Worm (Caenorhabditis elegans) whole organism, L3 larva: ENCODE measurements around the gene scl-5.

Experiments used
- R02D3.7 ChIP-seq: fragments of 150-350 bp; optimal IDR thresholded peaks from 2 replicates; lab custom pipeline; 2014; ENCODE audit warnings: missing biosample characterization, missing genetic modification characterization
- ZK546.5 ChIP-seq: sonication (generic microtip); optimal IDR thresholded peaks from 2 replicates; lab custom pipeline; 2017; ENCODE audit warnings: missing biosample characterization, missing genetic modification characterization
- aly-2 ChIP-seq: fragments of 150-350 bp; optimal IDR thresholded peaks from 2 replicates; lab custom pipeline; 2014; ENCODE audit warnings: missing biosample characterization, missing genetic modification characterization
- ama-1 ChIP-seq: fragments of 150-350 bp; optimal IDR thresholded peaks from 2 replicates; lab custom pipeline; 2018
- ceh-16 ChIP-seq: sonication (generic microtip); optimal IDR thresholded peaks from 2 replicates; lab custom pipeline; 2017; ENCODE audit warnings: missing biosample characterization, missing genetic modification characterization
- ceh-28 ChIP-seq: fragments of 150-350 bp; optimal IDR thresholded peaks from 2 replicates; lab custom pipeline; 2014; ENCODE audit warnings: missing biosample characterization, missing genetic modification reagents, missing genetic modification characterization
- ceh-82 ChIP-seq: fragments of 150-350 bp; optimal IDR thresholded peaks from 2 replicates; lab custom pipeline; 2014; ENCODE audit warnings: missing biosample characterization, missing genetic modification characterization
- daf-12 ChIP-seq: fragments of 150-350 bp; optimal IDR thresholded peaks from 2 replicates; lab custom pipeline; 2014; ENCODE audit warnings: missing biosample characterization, missing genetic modification reagents, missing genetic modification characterization
- egl-27 ChIP-seq: sonication (generic microtip); optimal IDR thresholded peaks from 4 replicates; lab custom pipeline; 2017; ENCODE audit warnings: missing biosample characterization, missing genetic modification reagents, missing genetic modification characterization
- egl-5 ChIP-seq: fragments of 150-350 bp; optimal IDR thresholded peaks from 2 replicates; lab custom pipeline; 2017; ENCODE audit warnings: missing biosample characterization, missing genetic modification reagents, missing genetic modification characterization, inconsistent platforms
- elt-1 ChIP-seq: fragments of 150-350 bp; optimal IDR thresholded peaks from 2 replicates; lab custom pipeline; 2014; ENCODE audit warnings: missing biosample characterization, missing genetic modification characterization
- elt-2 ChIP-seq: sonication (generic microtip); optimal IDR thresholded peaks from 2 replicates; lab custom pipeline; 2016; ENCODE audit warnings: missing genetic modification reagents, mild to moderate bottlenecking, missing genetic modification characterization, missing compliant biosample characterization
- elt-3 ChIP-seq, 3 experiments: fragments of 150-350 bp in 1 of 3; sonication (generic microtip) in 2 of 3; optimal IDR thresholded peaks; 2 replicates in 2 of 3; 4 replicates in 1 of 3; lab custom pipeline; 2014 to 2017; ENCODE audit warnings: missing biosample characterization in 3 of 3, missing genetic modification characterization in 3 of 3
- eor-1 ChIP-seq, 2 experiments: fragments of 150-350 bp; optimal IDR thresholded peaks; 2 replicates each; lab custom pipeline; 2014 to 2018; ENCODE audit warnings: missing biosample characterization in 2 of 2, missing genetic modification characterization in 2 of 2
- fkh-10 ChIP-seq: sonication (generic microtip); optimal IDR thresholded peaks from 2 replicates; lab custom pipeline; 2017; ENCODE audit warnings: missing biosample characterization, missing genetic modification reagents, missing genetic modification characterization
- fkh-2 ChIP-seq: fragments of 150-350 bp; optimal IDR thresholded peaks from 2 replicates; lab custom pipeline; 2014; ENCODE audit warnings: missing biosample characterization, missing genetic modification reagents, missing genetic modification characterization
- fos-1 ChIP-seq: fragments of 150-350 bp; optimal IDR thresholded peaks from 2 replicates; lab custom pipeline; 2014; ENCODE audit warnings: missing biosample characterization, missing genetic modification characterization
- hmg-11 ChIP-seq: sonication (generic microtip); optimal IDR thresholded peaks from 2 replicates; lab custom pipeline; 2016; ENCODE audit warnings: missing genetic modification characterization, missing compliant biosample characterization
- jun-1 ChIP-seq: fragments of 150-350 bp; optimal IDR thresholded peaks from 2 replicates; lab custom pipeline; 2014; ENCODE audit warnings: missing biosample characterization, missing genetic modification reagents, missing genetic modification characterization
- lin-15B ChIP-seq: fragments of 150-350 bp; optimal IDR thresholded peaks from 2 replicates; lab custom pipeline; 2014; ENCODE audit warnings: missing biosample characterization, missing genetic modification characterization
- lin-39 ChIP-seq: fragments of 150-350 bp; optimal IDR thresholded peaks from 2 replicates; lab custom pipeline; 2018; ENCODE audit warnings: missing biosample characterization, missing genetic modification reagents, missing genetic modification characterization
- lsy-12 ChIP-seq: sonication (generic microtip); optimal IDR thresholded peaks from 2 replicates; lab custom pipeline; 2016; ENCODE audit warnings: mild to moderate bottlenecking, missing genetic modification characterization, missing compliant biosample characterization
- mdl-1 ChIP-seq: fragments of 150-350 bp; optimal IDR thresholded peaks from 2 replicates; lab custom pipeline; 2014; ENCODE audit warnings: missing biosample characterization, missing genetic modification characterization
- nfya-1 ChIP-seq: sonication (generic microtip); optimal IDR thresholded peaks from 2 replicates; lab custom pipeline; 2017; ENCODE audit warnings: missing genetic modification characterization, mild to moderate bottlenecking, missing compliant biosample characterization, antibody characterized with exemption, moderate library complexity; ENCODE audit not compliant: insufficient read depth
- nhr-12 ChIP-seq: fragments of 150-350 bp; optimal IDR thresholded peaks from 2 replicates; lab custom pipeline; 2014; ENCODE audit warnings: missing biosample characterization, missing genetic modification characterization
- nhr-23 ChIP-seq: fragments of 150-350 bp; optimal IDR thresholded peaks from 2 replicates; lab custom pipeline; 2014; ENCODE audit warnings: missing biosample characterization, missing genetic modification reagents, missing genetic modification characterization
- nhr-237 ChIP-seq: fragments of 150-350 bp; optimal IDR thresholded peaks from 2 replicates; lab custom pipeline; 2014; ENCODE audit warnings: missing biosample characterization, missing genetic modification characterization
- nhr-25 ChIP-seq: sonication (generic microtip); optimal IDR thresholded peaks from 2 replicates; lab custom pipeline; 2017; ENCODE audit warnings: missing biosample characterization, missing genetic modification characterization
- nhr-28 ChIP-seq: fragments of 150-350 bp; optimal IDR thresholded peaks from 2 replicates; lab custom pipeline; 2014; ENCODE audit warnings: missing biosample characterization, missing genetic modification characterization
- nhr-43 ChIP-seq: sonication (generic microtip); optimal IDR thresholded peaks from 2 replicates; lab custom pipeline; 2016; ENCODE audit warnings: mild to moderate bottlenecking, missing genetic modification characterization, missing compliant biosample characterization; ENCODE audit not compliant: poor library complexity, severe bottlenecking
- nhr-76 ChIP-seq: fragments of 150-350 bp; sonication (generic microtip); optimal IDR thresholded peaks from 5 replicates; lab custom pipeline; 2014; ENCODE audit warnings: missing biosample characterization, missing genetic modification characterization
- pha-4 ChIP-seq: fragments of 150-350 bp; optimal IDR thresholded peaks from 2 replicates; lab custom pipeline; 2014; ENCODE audit warnings: missing biosample characterization, missing genetic modification reagents, missing genetic modification characterization
- pqm-1 ChIP-seq: fragments of 150-350 bp; optimal IDR thresholded peaks from 2 replicates; lab custom pipeline; 2017; ENCODE audit warnings: missing biosample characterization, missing genetic modification characterization, inconsistent platforms
- sea-2 ChIP-seq: fragments of 150-350 bp; sonication (generic microtip); optimal IDR thresholded peaks from 4 replicates; lab custom pipeline; 2014; ENCODE audit warnings: missing biosample characterization, missing genetic modification reagents, missing genetic modification characterization
- skn-1 ChIP-seq: fragments of 150-350 bp; optimal IDR thresholded peaks from 2 replicates; lab custom pipeline; 2014; ENCODE audit warnings: missing biosample characterization, missing genetic modification characterization
- snpc-4 ChIP-seq: fragments of 150-350 bp; optimal IDR thresholded peaks from 2 replicates; lab custom pipeline; 2014; ENCODE audit warnings: missing biosample characterization, missing genetic modification characterization
- tbx-2 ChIP-seq: sonication (generic microtip); optimal IDR thresholded peaks from 2 replicates; lab custom pipeline; 2016; ENCODE audit warnings: mild to moderate bottlenecking, missing genetic modification characterization, missing compliant biosample characterization
- unc-39 ChIP-seq: sonication (generic microtip); optimal IDR thresholded peaks from 4 replicates; lab custom pipeline; 2017; ENCODE audit warnings: missing biosample characterization, missing genetic modification characterization
- unc-62 ChIP-seq: fragments of 150-350 bp; sonication (generic microtip); optimal IDR thresholded peaks from 4 replicates; lab custom pipeline; 2014; ENCODE audit warnings: missing biosample characterization, missing genetic modification reagents, missing genetic modification characterization
- ztf-11 ChIP-seq: fragments of 150-350 bp; optimal IDR thresholded peaks from 2 replicates; lab custom pipeline; 2014; ENCODE audit warnings: missing biosample characterization, missing genetic modification characterization
- ztf-4 ChIP-seq: fragments of 150-350 bp; optimal IDR thresholded peaks from 2 replicates; lab custom pipeline; 2014; ENCODE audit warnings: missing biosample characterization, missing genetic modification characterization

scl-5 gene

ce11 chrIV:13090967-13091366 lies 27.2 kb downstream of the scl-5 start, which contains the start of gene col-132:
col-132 (minus strand) TSS chrIV:13091067.
- no peak for TF ChIP-seq unc-39
- TF ChIP-seq, all 47 proteins: peak for 0

- TF ChIP-seq lin-15B (tag; lab: Kevin White, UChicago) (peak; percentile 91), ceh-82 (no peak), R02D3.7 (peak; percentile 16), ceh-16 (tag; lab: Kevin White, UChicago) (no peak), pha-4 (tag; lab: Kevin White, UChicago) (peak; percentile 86), nhr-43 (tag; lab: Kevin White, UChicago) (peak; percentile 25), elt-2 (tag; lab: Kevin White, UChicago) (peak; percentile 12), nhr-23 (tag; lab: Kevin White, UChicago) (peak; percentile 63), ama-1 (lab: Kevin White, UChicago) (no peak), egl-5 (tag; lab: Kevin White, UChicago) (peak; percentile 29), elt-3 (tag; optimal IDR thresholded peaks at IDR 0.05; lab: Kevin White, UChicago) (no peak), unc-39 (no peak), pqm-1 (tag; lab: Kevin White, UChicago) (peak; percentile 42), nhr-25 (tag; lab: Kevin White, UChicago) (peak; percentile 58), ztf-4 (no peak), lin-39 (tag; lab: Kevin White, UChicago) (peak; percentile 45), snpc-4 (peak; percentile 50), ztf-11 (tag; lab: Kevin White, UChicago) (no peak), ceh-28 (tag; lab: Kevin White, UChicago) (peak; percentile 81), ZK546.5 (tag; lab: Kevin White, UChicago) (no peak)
Observed at ce11 chrIV:13093677-13094076, 29.9 kb downstream of the scl-5 start, which contains the start of the genes prcc-1 and C39E9.12. prcc-1 (minus strand) TSS chrIV:13093795. C39E9.12 (plus strand) TSS chrIV:13094007.

ce11 chrIV:13095462-13095861 lies 31.6 kb downstream of the scl-5 start, which contains the start of gene rfc-3:
rfc-3 (plus strand) TSS chrIV:13095762.
- no peak for TF ChIP-seq elt-2 (tag; lab: Kevin White, UChicago)
- no peak for TF ChIP-seq lsy-12 (tag; lab: Kevin White, UChicago)
- TF ChIP-seq egl-5 (tag; lab: Kevin White, UChicago), result no peak
- TF ChIP-seq ama-1 (lab: Kevin White, UChicago), result no peak
- no peak for TF ChIP-seq fkh-2 (tag; lab: Kevin White, UChicago)
- no peak for TF ChIP-seq ztf-11 (tag; lab: Kevin White, UChicago)
- TF ChIP-seq lin-15B (tag; lab: Kevin White, UChicago), result no peak
- no peak for TF ChIP-seq nhr-43 (tag; lab: Kevin White, UChicago)
- TF ChIP-seq nhr-25 (tag; lab: Kevin White, UChicago), result no peak
- TF ChIP-seq, all 47 proteins: peak for 0

ce11 chrIV:13096778-13097177 lies 33.0 kb downstream of the scl-5 start:
- TF ChIP-seq nhr-12 (tag; lab: Kevin White, UChicago), result no peak
- TF ChIP-seq unc-39, result no peak
- TF ChIP-seq nhr-237, result no peak
- no peak for TF ChIP-seq nhr-28 (tag; lab: Kevin White, UChicago)
- TF ChIP-seq aly-2, result peak; percentile 30
- no peak for TF ChIP-seq snpc-4
- no peak for TF ChIP-seq R02D3.7

- TF ChIP-seq eor-1 (tag; optimal IDR thresholded peaks at IDR 0.05; lab: Kevin White, UChicago) (no peak), elt-2 (tag; lab: Kevin White, UChicago) (peak; percentile 29), tbx-2 (no peak), nhr-28 (tag; lab: Kevin White, UChicago) (no peak), egl-27 (tag; lab: Kevin White, UChicago) (no peak), nhr-25 (tag; lab: Kevin White, UChicago) (peak; percentile 35), jun-1 (tag; lab: Kevin White, UChicago) (peak; percentile 3), hmg-11 (tag; lab: Kevin White, UChicago) (peak; percentile 58), elt-3 (tag; optimal IDR thresholded peaks at IDR 0.05; lab: Kevin White, UChicago) (no peak), ama-1 (lab: Kevin White, UChicago) (no peak), skn-1 (tag; lab: Kevin White, UChicago) (peak; percentile 54), ztf-11 (tag; lab: Kevin White, UChicago) (no peak), nhr-12 (tag; lab: Kevin White, UChicago) (no peak), nhr-23 (tag; lab: Kevin White, UChicago) (peak; percentile 65), ztf-4 (no peak), nfya-1 (tag; lab: Kevin White, UChicago) (peak; percentile 77), elt-1 (tag; lab: Kevin White, UChicago) (no peak), fkh-10 (GFP tag; lab: Kevin White, UChicago) (no peak), nhr-43 (tag; lab: Kevin White, UChicago) (no peak), unc-62 (GFP tag; lab: Kevin White, UChicago) (no peak), sea-2 (GFP tag; lab: Kevin White, UChicago) (no peak), unc-39 (no peak), ceh-28 (tag; lab: Kevin White, UChicago) (peak; percentile 54), lsy-12 (tag; lab: Kevin White, UChicago) (no peak), ceh-82 (no peak), lin-15B (tag; lab: Kevin White, UChicago) (peak; percentile 83), fos-1 (tag; lab: Kevin White, UChicago) (no peak), nhr-76 (tag; lab: Kevin White, UChicago) (no peak), daf-12 (tag; lab: Kevin White, UChicago) (no peak), egl-5 (tag; lab: Kevin White, UChicago) (peak; percentile 77), mdl-1 (tag; lab: Kevin White, UChicago) (no peak)
Observed at ce11 chrIV:13098652-13099051, 34.8 kb downstream of the scl-5 start, which contains the start of the genes dli-1, tin-9.2 and exos-4.1. dli-1 (minus strand) TSS chrIV:13098792. tin-9.2 (plus strand) TSS chrIV:13098995. exos-4.1 (plus strand) TSS chrIV:13098999.
